Fruit fly (Drosophila melanogaster): ENCODE measurements around the gene CG5653.
A peak's percentile ranks its signal among the peaks of the same experiment; 100 is the strongest.

CG5653 gene

DNA sequence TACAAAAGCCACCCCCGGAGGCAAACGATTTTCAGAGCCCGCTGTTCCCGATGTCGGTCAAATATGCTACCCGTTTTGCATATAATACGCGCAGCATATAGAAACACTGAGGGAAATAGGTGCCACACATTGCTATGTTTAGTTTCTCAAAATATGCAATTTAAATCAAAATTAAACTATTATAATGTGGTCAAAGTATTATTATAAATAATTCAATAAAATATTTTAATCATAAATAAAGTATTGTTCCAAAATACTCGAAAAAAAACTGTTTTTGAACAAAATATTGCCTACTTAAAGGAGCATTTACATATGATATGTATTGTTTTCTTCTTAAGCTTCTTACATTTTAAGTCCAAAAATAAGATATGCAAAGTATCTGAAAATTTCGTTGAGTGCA lies 15.2 kb downstream of the CG5653 start (continued):
- peak; percentile 1 for TF ChIP-seq YL-1 (GFP tag; optimal IDR thresholded peaks at IDR 0.05)
- no peak for TF ChIP-seq CG17186 (GFP tag; optimal IDR thresholded peaks at IDR 0.05)
- TF ChIP-seq CG4424 (GFP tag; optimal IDR thresholded peaks at IDR 0.05): peak; percentile 36
- no peak for TF ChIP-seq pnt (GFP tag; optimal IDR thresholded peaks at IDR 0.05)
- TF ChIP-seq HLHmδ (GFP tag; optimal IDR thresholded peaks at IDR 0.05): no peak
- no peak for TF ChIP-seq CG6654 (GFP tag; optimal IDR thresholded peaks at IDR 0.05)
- no peak for TF ChIP-seq cato (GFP tag; optimal IDR thresholded peaks at IDR 0.05; ENCODE audit: borderline replicate concordance)
- TF ChIP-seq CG17829 (tag; optimal IDR thresholded peaks at IDR 0.05): peak; percentile 69
- TF ChIP-seq CG15011 (GFP tag; optimal IDR thresholded peaks at IDR 0.05): no peak
- peak; percentile 26 for TF ChIP-seq Med (GFP tag)
- TF ChIP-seq CG12104 (GFP tag; optimal IDR thresholded peaks at IDR 0.05): peak; percentile 51
- TF ChIP-seq CG1024 (GFP tag; IDR thresholded peaks at IDR 0.05): no peak
- TF ChIP-seq Scr (GFP tag; IDR thresholded peaks at IDR 0.05; ENCODE audit: partially characterized antibody): no peak
- peak; percentile 12; the same call in 1 of the 2 replicates for TF ChIP-seq Atf6 (GFP tag; IDR thresholded peaks at IDR 0.05)
- no peak for TF ChIP-seq Hey (tag; optimal IDR thresholded peaks at IDR 0.05)
- no peak for TF ChIP-seq CG9876 (GFP tag; optimal IDR thresholded peaks at IDR 0.05)
- no peak for TF ChIP-seq CG11560 (tag; IDR thresholded peaks at IDR 0.05)
- TF ChIP-seq CG10147 (GFP tag; optimal IDR thresholded peaks at IDR 0.05): no peak
- no peak for TF ChIP-seq CG14667 (GFP tag; IDR thresholded peaks at IDR 0.05)
- peak; percentile 52 for TF ChIP-seq tap (tag; optimal IDR thresholded peaks at IDR 0.05)
- no peak for TF ChIP-seq CG34224 (GFP tag; IDR thresholded peaks at IDR 0.05; ENCODE audit: partially characterized antibody)
- no peak for TF ChIP-seq CG4360 (GFP tag; IDR thresholded peaks at IDR 0.05)
- peak; percentile 28; the same call in 1 of the 2 replicates for TF ChIP-seq lmd (GFP tag; IDR thresholded peaks at IDR 0.05)
- no peak for TF ChIP-seq CG5245 (GFP tag; optimal IDR thresholded peaks at IDR 0.05)
- peak; percentile 19 for TF ChIP-seq Abd-B (GFP tag; optimal IDR thresholded peaks at IDR 0.05)
- peak; percentile 71 for TF ChIP-seq CG13424 (tag; optimal IDR thresholded peaks at IDR 0.05)
- no peak for TF ChIP-seq CG6272 (GFP tag; IDR thresholded peaks at IDR 0.05)
- peak; percentile 47 for TF ChIP-seq cwo (GFP tag; optimal IDR thresholded peaks at IDR 0.05)
- TF ChIP-seq Ets97D (GFP tag; optimal IDR thresholded peaks at IDR 0.05): no peak
- no peak for TF ChIP-seq Dfd (GFP tag; optimal IDR thresholded peaks at IDR 0.05)
- TF ChIP-seq CG30020 (tag; optimal IDR thresholded peaks at IDR 0.05): peak; percentile 2
- no peak for TF ChIP-seq hth (optimal IDR thresholded peaks at IDR 0.05)
- TF ChIP-seq nerfin-2 (GFP tag; IDR thresholded peaks at IDR 0.05; ENCODE audit: partially characterized antibody): no peak
- no peak for TF ChIP-seq Ets65A (GFP tag)
- no peak for TF ChIP-seq pum (GFP tag; optimal IDR thresholded peaks at IDR 0.05)
- no peak for TF ChIP-seq dimm (GFP tag; IDR thresholded peaks at IDR 0.05)
- TF ChIP-seq bsh (GFP tag; optimal IDR thresholded peaks at IDR 0.05): peak in 1 of 2 experiments; percentile 62
- no peak for TF ChIP-seq maf-S (GFP tag; optimal IDR thresholded peaks at IDR 0.05)
- TF ChIP-seq CG31388 (GFP tag; optimal IDR thresholded peaks at IDR 0.05): no peak
- TF ChIP-seq CG7839 (tag; optimal IDR thresholded peaks at IDR 0.05): peak; percentile 68
- peak; percentile 59; the same call in 2 of the 3 replicates for TF ChIP-seq CG11695 (GFP tag; IDR thresholded peaks at IDR 0.05)
- no peak for TF ChIP-seq CG1792 (GFP tag; optimal IDR thresholded peaks at IDR 0.05)
- no peak for TF ChIP-seq Max (GFP tag; optimal IDR thresholded peaks at IDR 0.05)
- TF ChIP-seq CG2875 (GFP tag; optimal IDR thresholded peaks at IDR 0.05): peak; percentile 6
- no peak for TF ChIP-seq dm (GFP tag; optimal IDR thresholded peaks at IDR 0.05)
- no peak for TF ChIP-seq pan (optimal IDR thresholded peaks at IDR 0.05)
- no peak for TF ChIP-seq pan (GFP tag; optimal IDR thresholded peaks at IDR 0.05 in 1 of 2, IDR thresholded peaks at IDR 0.05 in 1 of 2)
- TF ChIP-seq CG4854 (GFP tag; optimal IDR thresholded peaks at IDR 0.05): no peak
- TF ChIP-seq mam (GFP tag; optimal IDR thresholded peaks at IDR 0.05): no peak
- no peak for TF ChIP-seq CG18476 (GFP tag; optimal IDR thresholded peaks at IDR 0.05)
- TF ChIP-seq Dp (GFP tag; optimal IDR thresholded peaks at IDR 0.05): no peak
- peak; percentile 45 for TF ChIP-seq az2 (GFP tag; optimal IDR thresholded peaks at IDR 0.05)
